Worm (Caenorhabditis elegans) whole organism, young adult: Measurements from ENCODE around the gene Y61B8A.6.
"Not testable (repeated sequence)": the region's sequence is repeated elsewhere in the genome, so short reads cannot be mapped to it uniquely, and the experiment has no call there.

Experiments used
- B0336.3 ChIP-seq: fragments of 200-800 bp; sonication (Bioruptor generic); IDR thresholded peaks from 2 replicates; pipeline ENCODE4 v1.3.6; 2022; ENCODE audit warnings: missing genetic modification characterization, missing compliant biosample characterization
- C06A6.2 ChIP-seq: fragments of 200-800 bp; sonication (Bioruptor generic); conservative IDR thresholded peaks from 2 replicates; pipeline ENCODE4 v1.3.6; 2022; ENCODE audit warnings: missing genetic modification characterization, missing compliant biosample characterization
- F10E7.11 ChIP-seq: sonication (generic microtip); optimal IDR thresholded peaks from 2 replicates; lab custom pipeline; 2017; ENCODE audit warnings: mild to moderate bottlenecking, missing genetic modification characterization, moderate library complexity, missing compliant biosample characterization
- F33H1.4 ChIP-seq: fragments of 200-800 bp; sonication (Bioruptor generic); IDR thresholded peaks from 2 replicates; pipeline ENCODE4 v1.3.6; 2022; ENCODE audit warnings: missing genetic modification reagents, missing genetic modification characterization, missing compliant biosample characterization
- F39B2.1 ChIP-seq: fragments of 200-800 bp; sonication (Bioruptor generic); IDR thresholded peaks from 2 replicates; pipeline ENCODE4 v1.3.6; 2022; ENCODE audit warnings: missing genetic modification reagents, missing genetic modification characterization, missing compliant biosample characterization
- F57C9.4 ChIP-seq: sonication (generic microtip); optimal IDR thresholded peaks from 2 replicates; lab custom pipeline; 2017; ENCODE audit warnings: mild to moderate bottlenecking, missing genetic modification characterization, missing compliant biosample characterization
- T26A5.8 ChIP-seq: sonication (generic microtip); optimal IDR thresholded peaks from 2 replicates; lab custom pipeline; 2016; ENCODE audit warnings: missing genetic modification characterization, missing compliant biosample characterization
- Y56A3A.18 ChIP-seq: fragments of 200-800 bp; sonication (Bioruptor generic); IDR thresholded peaks from 2 replicates; pipeline ENCODE4 v1.3.6; 2022; ENCODE audit warnings: missing genetic modification reagents, missing genetic modification characterization, missing compliant biosample characterization
- ZK185.1 ChIP-seq: sonication (generic microtip); optimal IDR thresholded peaks from 2 replicates; lab custom pipeline; 2016; ENCODE audit warnings: mild to moderate bottlenecking, missing genetic modification characterization, missing compliant biosample characterization; ENCODE audit not compliant: poor library complexity, severe bottlenecking
- akir-1 ChIP-seq: fragments of 200-800 bp; sonication (Bioruptor generic); optimal IDR thresholded peaks from 2 replicates; lab custom pipeline; 2018; ENCODE audit warnings: mild to moderate bottlenecking, missing genetic modification characterization, moderate library complexity, missing compliant biosample characterization
- aptf-2 ChIP-seq: fragments of 200-800 bp; sonication (Bioruptor generic); conservative IDR thresholded peaks from 2 replicates; pipeline ENCODE4 v1.3.6; 2022; ENCODE audit warnings: missing genetic modification reagents, missing genetic modification characterization, missing compliant biosample characterization
- aptf-3 ChIP-seq: fragments of 200-800 bp; sonication (Bioruptor generic); IDR thresholded peaks from 2 replicates; pipeline ENCODE4 v1.3.6; 2022; ENCODE audit warnings: missing genetic modification characterization, missing compliant biosample characterization
- athp-1 ChIP-seq: sonication (generic microtip); optimal IDR thresholded peaks from 2 replicates; lab custom pipeline; 2017; ENCODE audit warnings: mild to moderate bottlenecking, missing genetic modification characterization, missing compliant biosample characterization
- attf-6 ChIP-seq: fragments of 200-800 bp; sonication (Bioruptor generic); IDR thresholded peaks from 2 replicates; pipeline ENCODE4 v1.3.6; 2022; ENCODE audit warnings: missing genetic modification reagents, missing genetic modification characterization, missing compliant biosample characterization
- ceh-40 ChIP-seq: fragments of 200-800 bp; sonication (Bioruptor generic); IDR thresholded peaks from 2 replicates; pipeline ENCODE4 v1.3.6; 2022; ENCODE audit warnings: missing genetic modification characterization, missing compliant biosample characterization
- die-1 ChIP-seq: sonication (generic microtip); optimal IDR thresholded peaks from 2 replicates; lab custom pipeline; 2016; ENCODE audit warnings: missing genotype, mild to moderate bottlenecking, missing genetic modification characterization, missing compliant biosample characterization
- dox-1 ChIP-seq: fragments of 200-800 bp; sonication (Bioruptor generic); IDR thresholded peaks from 2 replicates; pipeline ENCODE4 v1.3.6; 2022; ENCODE audit warnings: missing genetic modification reagents, missing genetic modification characterization, missing compliant biosample characterization
- efl-1 ChIP-seq: fragments of 150-350 bp; optimal IDR thresholded peaks from 2 replicates; lab custom pipeline; 2014; ENCODE audit warnings: missing biosample characterization, missing genetic modification reagents, missing genetic modification characterization
- egl-44 ChIP-seq: fragments of 200-800 bp; sonication (Bioruptor generic); IDR thresholded peaks from 2 replicates; pipeline ENCODE4 v1.3.6; 2022; ENCODE audit warnings: missing genetic modification reagents, missing genetic modification characterization, missing compliant biosample characterization
- ekl-4 ChIP-seq: fragments of 200-800 bp; sonication (Bioruptor generic); IDR thresholded peaks from 2 replicates; pipeline ENCODE4 v1.3.6; 2022; ENCODE audit warnings: missing genetic modification reagents, missing genetic modification characterization, missing compliant biosample characterization
- fkh-3 ChIP-seq: sonication (generic microtip); optimal IDR thresholded peaks from 2 replicates; lab custom pipeline; 2016; ENCODE audit warnings: mild to moderate bottlenecking, missing genetic modification characterization, missing compliant biosample characterization
- lag-1 ChIP-seq: fragments of 200-800 bp; sonication (Bioruptor generic); IDR thresholded peaks from 2 replicates; pipeline ENCODE4 v1.3.6; 2022; ENCODE audit warnings: missing genetic modification reagents, missing genetic modification characterization, missing compliant biosample characterization
- let-526 ChIP-seq: fragments of 200-800 bp; sonication (Bioruptor generic); IDR thresholded peaks from 2 replicates; pipeline ENCODE4 v1.3.6; 2022; ENCODE audit warnings: missing genetic modification reagents, missing genetic modification characterization, missing compliant biosample characterization
- lin-26 ChIP-seq: fragments of 200-800 bp; sonication (Bioruptor generic); IDR thresholded peaks from 2 replicates; pipeline ENCODE4 v1.3.6; 2022; ENCODE audit warnings: missing genetic modification reagents, missing genetic modification characterization, missing compliant biosample characterization
- lin-35 ChIP-seq, 3 experiments: fragments of 150-350 bp in 2 of 3; sonication (generic microtip) in 1 of 3; optimal IDR thresholded peaks; 2 replicates each; lab custom pipeline; 2014 to 2018; ENCODE audit warnings: missing biosample characterization in 3 of 3, missing genetic modification characterization in 3 of 3, missing genetic modification reagents in 3 of 3
- lin-54 ChIP-seq: fragments of 200-800 bp; sonication (Bioruptor generic); optimal IDR thresholded peaks from 2 replicates; lab custom pipeline; 2018; ENCODE audit warnings: mild to moderate bottlenecking, missing genetic modification characterization, missing compliant biosample characterization
- madf-8 ChIP-seq: fragments of 200-800 bp; sonication (Bioruptor generic); conservative IDR thresholded peaks from 2 replicates; pipeline ENCODE4 v1.3.6; 2022; ENCODE audit warnings: missing genetic modification reagents, missing genetic modification characterization, missing compliant biosample characterization
- mcd-1 ChIP-seq: fragments of 200-800 bp; sonication (Bioruptor generic); IDR thresholded peaks from 2 replicates; pipeline ENCODE4 v1.3.6; 2022; ENCODE audit warnings: missing genetic modification reagents, missing genetic modification characterization, missing compliant biosample characterization
- mel-28 ChIP-seq: sonication (generic microtip); optimal IDR thresholded peaks from 2 replicates; lab custom pipeline; 2016; ENCODE audit warnings: borderline replicate concordance, mild to moderate bottlenecking, missing genetic modification characterization, missing compliant biosample characterization
- nfya-1 ChIP-seq: sonication (generic microtip); optimal IDR thresholded peaks from 2 replicates; lab custom pipeline; 2017; ENCODE audit warnings: antibody characterized with exemption, missing compliant biosample characterization, missing genetic modification characterization, borderline replicate concordance; ENCODE audit not compliant: insufficient read depth
- nfya-2 ChIP-seq: fragments of 200-800 bp; sonication (Bioruptor generic); IDR thresholded peaks from 2 replicates; pipeline ENCODE4 v1.3.6; 2022; ENCODE audit warnings: missing genetic modification reagents, missing genetic modification characterization, missing compliant biosample characterization
- nhr-27 ChIP-seq: fragments of 200-800 bp; sonication (Bioruptor generic); optimal IDR thresholded peaks from 2 replicates; lab custom pipeline; 2018; ENCODE audit warnings: mild to moderate bottlenecking, missing genetic modification characterization, moderate library complexity, missing compliant biosample characterization
- nhr-80 ChIP-seq: sonication (generic microtip); optimal IDR thresholded peaks from 2 replicates; lab custom pipeline; 2016; ENCODE audit warnings: missing genetic modification characterization, missing compliant biosample characterization
- pha-4 ChIP-seq: fragments of 150-350 bp; sonication (generic microtip); optimal IDR thresholded peaks from 2 replicates; lab custom pipeline; 2014; ENCODE audit warnings: missing biosample characterization, missing genetic modification reagents, missing genetic modification characterization
- sea-2 ChIP-seq: fragments of 200-800 bp; sonication (Bioruptor generic); IDR thresholded peaks from 2 replicates; pipeline ENCODE4 v1.3.6; 2022; ENCODE audit warnings: missing genetic modification characterization, missing compliant biosample characterization
- snpc-1.3 ChIP-seq: sonication (generic microtip); optimal IDR thresholded peaks from 2 replicates; lab custom pipeline; 2017; ENCODE audit warnings: missing genetic modification characterization, mild to moderate bottlenecking, missing compliant biosample characterization, antibody characterized with exemption, moderate library complexity, missing genotype, missing genetic modification reagents; ENCODE audit not compliant: insufficient read depth
- snpc-3.4 ChIP-seq: sonication (generic microtip); optimal IDR thresholded peaks from 2 replicates; lab custom pipeline; 2017; ENCODE audit warnings: missing genetic modification characterization, mild to moderate bottlenecking, missing compliant biosample characterization, antibody characterized with exemption, moderate library complexity, missing genotype, missing genetic modification reagents
- snpc-4 ChIP-seq, 5 experiments: fragments of 150-350 bp in 1 of 5; sonication (generic microtip) in 4 of 5; optimal IDR thresholded peaks; 2 replicates each; lab custom pipeline; 2014 to 2018; ENCODE audit warnings: missing genetic modification characterization in 5 of 5, missing biosample characterization in 3 of 5, antibody characterized with exemption in 2 of 5, mild to moderate bottlenecking in 2 of 5, missing compliant biosample characterization in 2 of 5, missing genotype in 2 of 5, moderate library complexity in 2 of 5, missing genetic modification reagents in 1 of 5
- somi-1 ChIP-seq: fragments of 200-800 bp; sonication (Bioruptor generic); optimal IDR thresholded peaks from 2 replicates; lab custom pipeline; 2018; ENCODE audit warnings: mild to moderate bottlenecking, missing genetic modification characterization, missing compliant biosample characterization
- tlf-1 ChIP-seq: fragments of 200-800 bp; sonication (Bioruptor generic); optimal IDR thresholded peaks from 2 replicates; lab custom pipeline; 2018; ENCODE audit warnings: mild to moderate bottlenecking, missing genetic modification characterization, missing compliant biosample characterization
- unc-130 ChIP-seq: sonication (generic microtip); optimal IDR thresholded peaks from 2 replicates; lab custom pipeline; 2016; ENCODE audit warnings: missing genetic modification reagents, missing genetic modification characterization, missing compliant biosample characterization
- xnd-1 ChIP-seq: sonication (generic microtip); optimal IDR thresholded peaks from 2 replicates; lab custom pipeline; 2016; ENCODE audit warnings: missing genotype, missing genetic modification reagents, missing genetic modification characterization, missing compliant biosample characterization
- zfh-2 ChIP-seq: fragments of 200-800 bp; sonication (Bioruptor generic); conservative IDR thresholded peaks from 2 replicates; pipeline ENCODE4 v1.3.6; 2022; ENCODE audit warnings: missing genetic modification reagents, missing genetic modification characterization, missing compliant biosample characterization
- ztf-28 ChIP-seq: fragments of 200-800 bp; sonication (Bioruptor generic); IDR thresholded peaks from 2 replicates; pipeline ENCODE4 v1.3.6; 2022; ENCODE audit warnings: missing genetic modification reagents, missing genetic modification characterization, missing compliant biosample characterization
- ztf-6 ChIP-seq: fragments of 200-800 bp; sonication (Bioruptor generic); IDR thresholded peaks from 2 replicates; pipeline ENCODE4 v1.3.6; 2022; ENCODE audit warnings: missing genetic modification reagents, missing genetic modification characterization, missing compliant biosample characterization

The Y61B8A.6 gene

ce11 chrV:17261385-17261784 is 9.7 kb downstream of the Y61B8A.6 start:
- no peak for TF ChIP-seq snpc-4 (GFP tag; optimal IDR thresholded peaks at IDR 0.05; lab: Kevin White, UChicago)
- peak in 2 of 4 experiments; percentile 71 for TF ChIP-seq snpc-4 (tag; optimal IDR thresholded peaks at IDR 0.05; lab: Kevin White, UChicago)
- TF ChIP-seq nfya-2 (GFP tag; lab: Robert Waterston, UW) = no peak
- TF ChIP-seq C06A6.2 (GFP tag; lab: Robert Waterston, UW) = no peak
- TF ChIP-seq ztf-28 (GFP tag; lab: Robert Waterston, UW) = no peak
- no peak for TF ChIP-seq F39B2.1 (GFP tag; lab: Robert Waterston, UW)
- TF ChIP-seq nfya-1 (tag; lab: Kevin White, UChicago) = no peak
- no peak for TF ChIP-seq aptf-3 (GFP tag; lab: Robert Waterston, UW)
- TF ChIP-seq attf-6 (GFP tag; lab: Robert Waterston, UW) = 0 out of 2 replicates have a peak, but pooled peaks have one; percentile 16
- TF ChIP-seq zfh-2 (GFP tag; lab: Robert Waterston, UW) = no peak
- TF ChIP-seq lag-1 (GFP tag; lab: Robert Waterston, UW) = no peak
- TF ChIP-seq F10E7.11 = no peak
- TF ChIP-seq B0336.3 (GFP tag; lab: Robert Waterston, UW) = no peak
- TF ChIP-seq ceh-40 (GFP tag; lab: Robert Waterston, UW) = no peak
- TF ChIP-seq T26A5.8 = no peak
- TF ChIP-seq dox-1 = 0 out of 2 replicates have a peak, but pooled peaks have one; percentile 38
- TF ChIP-seq athp-1 = no peak
- TF ChIP-seq let-526 (GFP tag; lab: Robert Waterston, UW) = no peak
- TF ChIP-seq fkh-3 = no peak
- TF ChIP-seq egl-44 (GFP tag; lab: Robert Waterston, UW) = no peak
- TF ChIP-seq F57C9.4 = no peak
- TF ChIP-seq Y56A3A.18 (GFP tag; lab: Robert Waterston, UW) = no peak

ce11 chrV:17264855-17265254 is 13.1 kb downstream of the Y61B8A.6 start, which contains the start of gene K10G4.3:
Gene K10G4.3, minus strand, starts transcription at chrV:17264955.
- TF ChIP-seq somi-1; xnd-1 (tag; lab: Kevin White, UChicago); F39B2.1 (GFP tag; lab: Robert Waterston, UW): not testable (repeated sequence)

- TF ChIP-seq ekl-4 (GFP tag; lab: Robert Waterston, UW) = no peak
- no peak for TF ChIP-seq unc-130
- TF ChIP-seq efl-1 (GFP tag; lab: Kevin White, UChicago) = no peak
- no peak for TF ChIP-seq nhr-27 (tag; lab: Kevin White, UChicago)
- TF ChIP-seq ZK185.1 (tag; lab: Kevin White, UChicago) = no peak
- TF ChIP-seq nhr-80 (tag; lab: Kevin White, UChicago) = no peak
- TF ChIP-seq snpc-3.4 (tag; lab: Kevin White, UChicago) = no peak
- TF ChIP-seq pha-4 = no peak
- TF ChIP-seq aptf-2 (GFP tag; lab: Robert Waterston, UW) = no peak
- TF ChIP-seq mcd-1 (GFP tag; lab: Robert Waterston, UW) = no peak
Observed at ce11 chrV:17272112-17272511, 20.4 kb downstream of the Y61B8A.6 start.

ce11 chrV:17273249-17273648 is 21.5 kb downstream of the Y61B8A.6 start, which contains the start of gene K10G4.10:
Gene K10G4.10, plus strand, starts transcription at chrV:17273549.
- TF ChIP-seq nfya-1 (tag; lab: Kevin White, UChicago) = no peak
- no peak for TF ChIP-seq lin-35 (GFP tag; optimal IDR thresholded peaks at IDR 0.05; lab: Kevin White, UChicago)
- no peak for TF ChIP-seq ztf-6 (GFP tag; lab: Robert Waterston, UW)
- no peak for TF ChIP-seq akir-1 (GFP tag; lab: Kevin White, UChicago)
- TF ChIP-seq sea-2 (GFP tag; lab: Robert Waterston, UW) = no peak
- TF ChIP-seq F57C9.4 = no peak
- no peak for TF ChIP-seq madf-8
- no peak for TF ChIP-seq die-1 (tag; lab: Kevin White, UChicago)
- TF ChIP-seq lin-26 (GFP tag; lab: Robert Waterston, UW) = no peak
- no peak for TF ChIP-seq mel-28
- TF ChIP-seq athp-1 = no peak
- TF ChIP-seq snpc-1.3 (tag; lab: Kevin White, UChicago) = no peak
- TF ChIP-seq tlf-1 (GFP tag; lab: Kevin White, UChicago) = no peak
- no peak for TF ChIP-seq lin-54 (GFP tag; lab: Kevin White, UChicago)
- TF ChIP-seq F33H1.4 (GFP tag; lab: Robert Waterston, UW) = no peak
